Worm (Caenorhabditis elegans): ENCODE data around the gene mans-2.

Gene mans-2

DNA sequence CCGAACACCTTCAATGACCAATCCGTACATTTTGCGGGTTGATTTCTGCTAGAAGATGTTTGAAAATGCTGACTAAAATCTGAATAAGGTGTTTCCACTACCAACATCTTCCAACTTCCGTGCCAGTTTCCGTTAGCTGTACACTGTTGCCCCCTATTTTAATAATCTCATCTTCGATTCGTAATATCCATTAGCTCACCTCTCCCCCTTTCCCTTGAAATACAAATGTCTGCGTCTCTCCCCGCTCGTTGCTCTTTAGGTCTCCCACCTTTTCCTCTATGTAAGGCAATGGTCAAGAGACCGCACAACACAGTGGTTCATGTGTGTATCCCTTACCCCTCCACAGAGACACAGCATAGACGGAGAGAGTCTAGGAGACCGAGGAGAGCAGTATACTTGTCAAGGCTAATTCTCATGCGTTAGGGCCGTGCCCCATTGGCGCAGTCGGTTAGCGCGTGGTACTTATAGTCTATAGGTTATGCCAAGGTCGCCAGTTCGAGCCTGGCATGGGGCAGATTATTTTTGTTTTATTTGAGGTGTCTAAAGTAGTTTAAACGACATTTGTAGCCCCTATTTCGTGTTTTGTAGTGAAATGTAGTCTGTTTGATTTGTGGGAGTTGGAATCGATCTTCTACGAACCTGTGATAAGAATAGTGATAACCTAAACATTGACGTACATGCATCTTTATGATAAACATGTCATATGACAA is 16.6 kb upstream of the mans-2 start, which contains the start of gene gcy-33 (continued):
- peak; percentile 92 for TF ChIP-seq sox-2 (GFP tag; IDR thresholded peaks at IDR 0.05)
- peak; percentile 96 for TF ChIP-seq T23F11.4 (GFP tag; optimal IDR thresholded peaks at IDR 0.05)
- peak; percentile 85 for TF ChIP-seq C08G9.2 (tag; optimal IDR thresholded peaks at IDR 0.05)
- peak; percentile 96 for TF ChIP-seq ceh-14 (tag; optimal IDR thresholded peaks at IDR 0.05)
- peak; percentile 85 for TF ChIP-seq rnt-1 (tag; optimal IDR thresholded peaks at IDR 0.05)
- TF ChIP-seq unc-3 (GFP tag; conservative IDR thresholded peaks at IDR 0.05) = peak; percentile 95
- peak; percentile 94 for TF ChIP-seq unc-3 (tag; optimal IDR thresholded peaks at IDR 0.05)
- peak; percentile 94 for TF ChIP-seq pha-2 (tag; optimal IDR thresholded peaks at IDR 0.05)
- peak; percentile 75 for TF ChIP-seq hlh-8 (tag; optimal IDR thresholded peaks at IDR 0.05)
- peak; percentile 95 for TF ChIP-seq ztf-16 (tag; optimal IDR thresholded peaks at IDR 0.05)
- peak; percentile 88 for TF ChIP-seq dve-1 (tag; optimal IDR thresholded peaks at IDR 0.05)
- peak; percentile 97 for TF ChIP-seq unc-86 (tag; optimal IDR thresholded peaks at IDR 0.05)
- no peak for TF ChIP-seq ama-1 (optimal IDR thresholded peaks at IDR 0.05)
- TF ChIP-seq ceh-22 (tag; optimal IDR thresholded peaks at IDR 0.05) = no peak
- TF ChIP-seq fkh-6 (tag; optimal IDR thresholded peaks at IDR 0.05) = peak; percentile 93
- peak; percentile 86 for TF ChIP-seq hlh-30 (tag; optimal IDR thresholded peaks at IDR 0.05; ENCODE audit: insufficient read depth)
- peak; percentile 89 for TF ChIP-seq F13H6.1 (tag; optimal IDR thresholded peaks at IDR 0.05)
- peak; percentile 94 for TF ChIP-seq madf-2 (tag; optimal IDR thresholded peaks at IDR 0.05)
- peak; percentile 94 for TF ChIP-seq ref-2 (tag; optimal IDR thresholded peaks at IDR 0.05)
- TF ChIP-seq hlh-15 (tag; optimal IDR thresholded peaks at IDR 0.05) = peak; percentile 95
- TF ChIP-seq C38D4.7 (GFP tag; optimal IDR thresholded peaks at IDR 0.05) = peak; percentile 91
- no peak for TF ChIP-seq pax-1 (tag; optimal IDR thresholded peaks at IDR 0.05)

DNA sequence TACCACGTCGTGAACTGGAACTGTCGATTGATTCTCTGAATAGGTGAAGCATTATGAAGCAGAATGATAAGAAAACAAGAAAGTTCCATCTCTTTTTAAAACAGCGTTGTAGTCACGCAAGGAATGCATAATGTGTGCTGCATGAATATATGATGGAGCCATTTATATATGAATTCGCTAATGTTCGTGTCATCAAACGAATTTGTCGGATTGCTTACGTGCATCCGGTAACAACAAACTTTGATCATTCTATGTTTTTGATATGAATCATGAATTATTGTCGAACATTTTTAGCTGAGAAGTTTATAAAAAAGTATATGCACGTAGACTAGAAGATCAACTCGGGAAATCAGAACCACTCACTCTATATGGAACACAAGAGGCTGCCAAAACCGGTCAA is 12.1 kb upstream of the mans-2 start:
- TF ChIP-seq sox-2 (GFP tag; IDR thresholded peaks at IDR 0.05) (no peak), fkh-6 (tag; optimal IDR thresholded peaks at IDR 0.05) (no peak), hlh-6 (tag; optimal IDR thresholded peaks at IDR 0.05) (no peak), elt-4 (tag; optimal IDR thresholded peaks at IDR 0.05) (no peak), pha-4 (tag; optimal IDR thresholded peaks at IDR 0.05) (no peak), elt-2 (tag; optimal IDR thresholded peaks at IDR 0.05) (no peak), ceh-9 (tag; optimal IDR thresholded peaks at IDR 0.05) (no peak), ceh-2 (tag; optimal IDR thresholded peaks at IDR 0.05) (no peak), mec-3 (tag; optimal IDR thresholded peaks at IDR 0.05; ENCODE audit: borderline replicate concordance) (no peak), pqm-1 (tag; optimal IDR thresholded peaks at IDR 0.05) (no peak), ref-2 (tag; optimal IDR thresholded peaks at IDR 0.05) (no peak), pat-9 (tag; optimal IDR thresholded peaks at IDR 0.05) (no peak), C08G9.2 (tag; optimal IDR thresholded peaks at IDR 0.05) (no peak), dve-1 (tag; optimal IDR thresholded peaks at IDR 0.05) (no peak), ceh-45 (GFP tag; IDR thresholded peaks at IDR 0.05) (no peak), nfya-1 (tag; optimal IDR thresholded peaks at IDR 0.05) (no peak), rnt-1 (tag; optimal IDR thresholded peaks at IDR 0.05) (no peak), ztf-16 (tag; optimal IDR thresholded peaks at IDR 0.05) (no peak)

DNA sequence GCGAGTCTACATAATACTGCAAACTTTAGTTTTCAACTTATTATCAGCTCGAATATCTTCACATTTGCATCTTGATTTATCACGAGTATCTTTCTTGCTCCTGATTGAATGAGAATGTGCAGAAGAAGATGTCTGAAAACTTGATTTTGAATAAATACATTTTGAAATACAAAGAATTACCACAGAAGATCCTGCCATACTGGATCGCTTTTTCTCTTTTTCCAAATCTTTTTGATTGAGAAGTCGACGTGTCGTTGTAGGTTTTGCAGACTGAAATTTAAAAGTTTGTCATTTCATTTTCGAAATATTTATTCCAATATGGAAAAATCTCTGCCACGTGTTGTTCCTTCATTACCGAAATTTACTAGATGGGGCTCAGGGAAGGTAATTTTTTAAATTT is 10.6 kb upstream of the mans-2 start, which contains the start of gene C52E4.12:
Gene C52E4.12, plus strand, starts transcription at position 301 of the 400 bp plus-strand sequence.
- no peak for TF ChIP-seq gmeb-2 (tag; optimal IDR thresholded peaks at IDR 0.05)
- no peak for TF ChIP-seq C08G9.2 (tag; optimal IDR thresholded peaks at IDR 0.05)
- no peak for TF ChIP-seq unc-3 (GFP tag; conservative IDR thresholded peaks at IDR 0.05)
- no peak for TF ChIP-seq unc-3 (tag; optimal IDR thresholded peaks at IDR 0.05)
- no peak for TF ChIP-seq sdc-2 (tag; optimal IDR thresholded peaks at IDR 0.05)
- no peak for TF ChIP-seq lin-11 (tag; optimal IDR thresholded peaks at IDR 0.05)
- TF ChIP-seq pha-2 (tag; optimal IDR thresholded peaks at IDR 0.05) = no peak
- no peak for TF ChIP-seq F13H6.1 (tag; optimal IDR thresholded peaks at IDR 0.05)
- no peak for TF ChIP-seq ets-4 (tag; optimal IDR thresholded peaks at IDR 0.05)
- no peak for TF ChIP-seq ceh-31 (tag; optimal IDR thresholded peaks at IDR 0.05)
- TF ChIP-seq mec-3 (tag; optimal IDR thresholded peaks at IDR 0.05; ENCODE audit: borderline replicate concordance) = no peak
- TF ChIP-seq zip-5 (tag; optimal IDR thresholded peaks at IDR 0.05) = no peak
- no peak for TF ChIP-seq fax-1 (tag; optimal IDR thresholded peaks at IDR 0.05)
- no peak for TF ChIP-seq ama-1 (optimal IDR thresholded peaks at IDR 0.05)
- no peak for TF ChIP-seq elt-4 (tag; optimal IDR thresholded peaks at IDR 0.05)
- no peak for TF ChIP-seq fkh-6 (tag; optimal IDR thresholded peaks at IDR 0.05)
- TF ChIP-seq hlh-8 (tag; optimal IDR thresholded peaks at IDR 0.05) = no peak
- TF ChIP-seq ceh-18 (tag; optimal IDR thresholded peaks at IDR 0.05) = no peak
- TF ChIP-seq madf-2 (tag; optimal IDR thresholded peaks at IDR 0.05) = no peak

Measured in whole organism, late embryonic.